Worm (Caenorhabditis elegans) whole organism, young adult: Measurements from ENCODE around the gene M163.21.

ENCODE experiments used
- B0261.1 ChIP-seq: sonication (generic microtip); optimal IDR thresholded peaks from 2 replicates; lab custom pipeline; 2016; ENCODE audit warnings: mild to moderate bottlenecking, missing genetic modification characterization, moderate library complexity, missing compliant biosample characterization
- K12H6.12 ChIP-seq: fragments of 200-800 bp; sonication (Bioruptor generic); optimal IDR thresholded peaks from 2 replicates; lab custom pipeline; 2018; ENCODE audit warnings: mild to moderate bottlenecking, missing genetic modification characterization, missing compliant biosample characterization
- bed-1 ChIP-seq: fragments of 200-800 bp; sonication (Bioruptor generic); IDR thresholded peaks from 2 replicates; pipeline ENCODE4 v1.3.6; 2022; ENCODE audit warnings: missing genetic modification reagents, missing genetic modification characterization, missing compliant biosample characterization
- egl-18 ChIP-seq: fragments of 200-800 bp; sonication (Bioruptor generic); IDR thresholded peaks from 2 replicates; pipeline ENCODE4 v1.3.6; 2022; ENCODE audit warnings: missing genetic modification reagents, missing genetic modification characterization, missing compliant biosample characterization
- fkh-3 ChIP-seq: sonication (generic microtip); optimal IDR thresholded peaks from 2 replicates; lab custom pipeline; 2016; ENCODE audit warnings: mild to moderate bottlenecking, missing genetic modification characterization, missing compliant biosample characterization
- hsf-1 ChIP-seq: fragments of 200-800 bp; sonication (Bioruptor generic); IDR thresholded peaks from 2 replicates; pipeline ENCODE4 v1.3.6; 2022; ENCODE audit warnings: missing genetic modification reagents, missing genetic modification characterization, missing compliant biosample characterization
- lin-35 ChIP-seq, 3 experiments: fragments of 150-350 bp in 2 of 3; sonication (generic microtip) in 1 of 3; optimal IDR thresholded peaks; 2 replicates each; lab custom pipeline; 2014 to 2018; ENCODE audit warnings: missing biosample characterization in 3 of 3, missing genetic modification characterization in 3 of 3, missing genetic modification reagents in 3 of 3
- snpc-4 ChIP-seq, 5 experiments: fragments of 150-350 bp in 1 of 5; sonication (generic microtip) in 4 of 5; optimal IDR thresholded peaks; 2 replicates each; lab custom pipeline; 2014 to 2018; ENCODE audit warnings: missing genetic modification characterization in 5 of 5, missing biosample characterization in 3 of 5, antibody characterized with exemption in 2 of 5, mild to moderate bottlenecking in 2 of 5, missing compliant biosample characterization in 2 of 5, missing genotype in 2 of 5, moderate library complexity in 2 of 5, missing genetic modification reagents in 1 of 5

ce11 chrX:14487333-14487732, 20.7 kb downstream of the M163.21 start:
- no peak for TF ChIP-seq hsf-1 (GFP tag; lab: Robert Waterston, UW)
- no peak for TF ChIP-seq lin-35 (GFP tag; optimal IDR thresholded peaks at IDR 0.05; lab: Kevin White, UChicago)
- no peak for TF ChIP-seq egl-18
- no peak for TF ChIP-seq snpc-4 (GFP tag; optimal IDR thresholded peaks at IDR 0.05; lab: Kevin White, UChicago)
- TF ChIP-seq snpc-4 (tag; optimal IDR thresholded peaks at IDR 0.05; lab: Kevin White, UChicago) = no peak
- no peak for TF ChIP-seq bed-1 (GFP tag; lab: Robert Waterston, UW)
- TF ChIP-seq K12H6.12 (tag; lab: Kevin White, UChicago) = no peak
- TF ChIP-seq fkh-3 (tag; lab: Kevin White, UChicago) = no peak
- TF ChIP-seq B0261.1 (tag; lab: Kevin White, UChicago) = no peak
